Fruit fly (Drosophila melanogaster): ENCODE data around the gene dpr19.

dpr19 gene

dm6 chr2L:10375464-10376236 is at the start of gene dpr19, which contains the start of gene CG33303:
TSS of gene dpr19 (plus strand) at chr2L:10376168.
TSS of gene CG33303 (minus strand) at chr2L:10375757.
- TF ChIP-seq insv (optimal IDR thresholded peaks at IDR 0.05) (no peak), Sin3A (optimal IDR thresholded peaks at IDR 0.05) (no peak), psq (optimal IDR thresholded peaks at IDR 0.05) (no peak), h (optimal IDR thresholded peaks at IDR 0.05) (no peak), ttk (optimal IDR thresholded peaks at IDR 0.05) (no peak), Myc (optimal IDR thresholded peaks at IDR 0.05) (no peak)

dm6 chr2L:10327790-10328189 is 48.2 kb upstream of the dpr19 start, which contains the start of gene RnrL:
TSS of gene RnrL (minus strand) at chr2L:10327943.
- no peak for TF ChIP-seq ttk (optimal IDR thresholded peaks at IDR 0.05)
- TF ChIP-seq psq (optimal IDR thresholded peaks at IDR 0.05): no peak
- TF ChIP-seq h (optimal IDR thresholded peaks at IDR 0.05): no peak
- TF ChIP-seq Myc (optimal IDR thresholded peaks at IDR 0.05): no peak
- no peak for TF ChIP-seq insv (optimal IDR thresholded peaks at IDR 0.05)
- TF ChIP-seq Sin3A (optimal IDR thresholded peaks at IDR 0.05): no peak

dm6 chr2L:10331066-10331847 is 44.7 kb upstream of the dpr19 start, which contains the start of the genes Schip1 and Cox10:
TSS of gene Schip1 (minus strand) at chr2L:10331116.
TSS of gene Cox10 (plus strand) at chr2L:10331471.
- TF ChIP-seq Sin3A (optimal IDR thresholded peaks at IDR 0.05): no peak
- no peak for TF ChIP-seq h (optimal IDR thresholded peaks at IDR 0.05)
- TF ChIP-seq Myc (optimal IDR thresholded peaks at IDR 0.05): no peak
- TF ChIP-seq insv (optimal IDR thresholded peaks at IDR 0.05): no peak
- no peak for TF ChIP-seq ttk (optimal IDR thresholded peaks at IDR 0.05)
- no peak for TF ChIP-seq psq (optimal IDR thresholded peaks at IDR 0.05)

dm6 chr2L:10333091-10333991 is 42.6 kb upstream of the dpr19 start, which contains the start of gene GATAd:
TSS of gene GATAd (plus strand) at chr2L:10333734.
- no peak for TF ChIP-seq Myc (optimal IDR thresholded peaks at IDR 0.05)
- no peak for TF ChIP-seq h (optimal IDR thresholded peaks at IDR 0.05)
- no peak for TF ChIP-seq ttk (optimal IDR thresholded peaks at IDR 0.05)
- no peak for TF ChIP-seq insv (optimal IDR thresholded peaks at IDR 0.05)
- TF ChIP-seq Sin3A (optimal IDR thresholded peaks at IDR 0.05): no peak
- TF ChIP-seq psq (optimal IDR thresholded peaks at IDR 0.05): no peak

- TF ChIP-seq ttk (optimal IDR thresholded peaks at IDR 0.05) (no peak), insv (optimal IDR thresholded peaks at IDR 0.05) (no peak), h (optimal IDR thresholded peaks at IDR 0.05) (no peak), Myc (optimal IDR thresholded peaks at IDR 0.05) (no peak), Sin3A (optimal IDR thresholded peaks at IDR 0.05) (no peak), psq (optimal IDR thresholded peaks at IDR 0.05) (no peak)
Measured at dm6 chr2L:10334213-10334612, 41.8 kb upstream of the dpr19 start.

dm6 chr2L:10334854-10335277 is 41.1 kb upstream of the dpr19 start:
- TF ChIP-seq insv (optimal IDR thresholded peaks at IDR 0.05) (no peak), h (optimal IDR thresholded peaks at IDR 0.05) (no peak), Sin3A (optimal IDR thresholded peaks at IDR 0.05) (no peak), ttk (optimal IDR thresholded peaks at IDR 0.05) (no peak), psq (optimal IDR thresholded peaks at IDR 0.05) (no peak), Myc (optimal IDR thresholded peaks at IDR 0.05) (no peak)

dm6 chr2L:10339212-10339721 is 36.7 kb upstream of the dpr19 start, which contains the start of gene SamDC:
TSS of gene SamDC (plus strand) at chr2L:10339457.
- TF ChIP-seq Sin3A (optimal IDR thresholded peaks at IDR 0.05) (no peak), h (optimal IDR thresholded peaks at IDR 0.05) (no peak), Myc (optimal IDR thresholded peaks at IDR 0.05) (no peak), ttk (optimal IDR thresholded peaks at IDR 0.05) (no peak), psq (optimal IDR thresholded peaks at IDR 0.05) (no peak)

- TF ChIP-seq insv (optimal IDR thresholded peaks at IDR 0.05): no peak
- no peak for TF ChIP-seq Sin3A (optimal IDR thresholded peaks at IDR 0.05)
- no peak for TF ChIP-seq h (optimal IDR thresholded peaks at IDR 0.05)
- TF ChIP-seq ttk (optimal IDR thresholded peaks at IDR 0.05): no peak
- no peak for TF ChIP-seq psq (optimal IDR thresholded peaks at IDR 0.05)
- TF ChIP-seq Myc (optimal IDR thresholded peaks at IDR 0.05): no peak
Measured at dm6 chr2L:10339841-10340240, 36.1 kb upstream of the dpr19 start.

dm6 chr2L:10341405-10341804 is 34.6 kb upstream of the dpr19 start, which contains the start of gene CG31715:
TSS of gene CG31715 (plus strand) at chr2L:10341616.
- TF ChIP-seq insv (optimal IDR thresholded peaks at IDR 0.05): no peak
- TF ChIP-seq h (optimal IDR thresholded peaks at IDR 0.05): no peak
- TF ChIP-seq Sin3A (optimal IDR thresholded peaks at IDR 0.05): no peak
- no peak for TF ChIP-seq Myc (optimal IDR thresholded peaks at IDR 0.05)
- no peak for TF ChIP-seq psq (optimal IDR thresholded peaks at IDR 0.05)
- TF ChIP-seq ttk (optimal IDR thresholded peaks at IDR 0.05): no peak

dm6 chr2L:10342471-10342870 is 33.5 kb upstream of the dpr19 start, which contains the start of gene Sps2:
TSS of gene Sps2 (plus strand) at chr2L:10342594.
- TF ChIP-seq insv (optimal IDR thresholded peaks at IDR 0.05): no peak
- TF ChIP-seq Sin3A (optimal IDR thresholded peaks at IDR 0.05): no peak
- no peak for TF ChIP-seq Myc (optimal IDR thresholded peaks at IDR 0.05)
- TF ChIP-seq ttk (optimal IDR thresholded peaks at IDR 0.05): no peak
- TF ChIP-seq h (optimal IDR thresholded peaks at IDR 0.05): no peak
- TF ChIP-seq psq (optimal IDR thresholded peaks at IDR 0.05): no peak

All from Kc167 (cell line).